Worm (Caenorhabditis elegans): Measurements from ENCODE around the gene C04A11.1.

- no peak for TF ChIP-seq sea-1 (GFP tag; conservative IDR thresholded peaks at IDR 0.05)
- TF ChIP-seq aly-1 (tag; optimal IDR thresholded peaks at IDR 0.05): no peak
- no peak for TF ChIP-seq ama-1 (optimal IDR thresholded peaks at IDR 0.05)
- TF ChIP-seq tbx-37 (GFP tag; conservative IDR thresholded peaks at IDR 0.05): no peak
- TF ChIP-seq hmbx-1 (tag; optimal IDR thresholded peaks at IDR 0.05): no peak
- no peak for TF ChIP-seq ceh-13 (GFP tag; optimal IDR thresholded peaks at IDR 0.05)
- no peak for TF ChIP-seq hnd-1 (tag; optimal IDR thresholded peaks at IDR 0.05)
- TF ChIP-seq flt-1 (GFP tag; IDR thresholded peaks at IDR 0.05): no peak
- no peak for TF ChIP-seq ets-7 (tag; optimal IDR thresholded peaks at IDR 0.05)
- no peak for TF ChIP-seq tra-4 (tag; optimal IDR thresholded peaks at IDR 0.05)
- no peak for TF ChIP-seq F13C5.2 (tag; optimal IDR thresholded peaks at IDR 0.05)
- no peak for TF ChIP-seq pes-1 (GFP tag; IDR thresholded peaks at IDR 0.05)
These were observed 29.1 kb upstream of the C04A11.1 start, which contains the start of gene nlg-1 for ce11 chrX:13631122-13631672.
